Worm (Caenorhabditis elegans): ENCODE results near the gene T01H3.2.

The T01H3.2 gene

ce11 chrII:7825107-7825506 is 52.7 kb downstream of the T01H3.2 start, which contains the start of gene srw-62:
TSS of gene srw-62 (plus strand) at chrII:7825407.
- no peak for TF ChIP-seq mab-5 (tag; optimal IDR thresholded peaks at IDR 0.05)
- no peak for TF ChIP-seq nhr-12 (tag; optimal IDR thresholded peaks at IDR 0.05)
- TF ChIP-seq skn-1 (tag; optimal IDR thresholded peaks at IDR 0.05), result no peak
- no peak for TF ChIP-seq ceh-16 (tag; optimal IDR thresholded peaks at IDR 0.05)
- TF ChIP-seq unc-62 (GFP tag; optimal IDR thresholded peaks at IDR 0.05), result no peak
- no peak for TF ChIP-seq ztf-4 (tag; optimal IDR thresholded peaks at IDR 0.05)
- TF ChIP-seq unc-55 (GFP tag; optimal IDR thresholded peaks at IDR 0.05), result no peak
- TF ChIP-seq ztf-1 (GFP tag; conservative IDR thresholded peaks at IDR 0.05), result no peak
- no peak for TF ChIP-seq ZK546.5 (tag; optimal IDR thresholded peaks at IDR 0.05)
- TF ChIP-seq ceh-82 (tag; optimal IDR thresholded peaks at IDR 0.05), result no peak
- TF ChIP-seq sma-9 (GFP tag; optimal IDR thresholded peaks at IDR 0.05), result no peak
- TF ChIP-seq sma-9 (tag; optimal IDR thresholded peaks at IDR 0.05), result no peak
- no peak for TF ChIP-seq nhr-237 (tag; optimal IDR thresholded peaks at IDR 0.05)
- no peak for TF ChIP-seq mbf-1 (tag; optimal IDR thresholded peaks at IDR 0.05)
- TF ChIP-seq fos-1 (tag; optimal IDR thresholded peaks at IDR 0.05), result no peak
- no peak for TF ChIP-seq nhr-129 (tag; optimal IDR thresholded peaks at IDR 0.05)
- no peak for TF ChIP-seq mdl-1 (tag; optimal IDR thresholded peaks at IDR 0.05)
- TF ChIP-seq snpc-4 (tag; optimal IDR thresholded peaks at IDR 0.05), result no peak
- TF ChIP-seq blmp-1 (tag; optimal IDR thresholded peaks at IDR 0.05; ENCODE audit: insufficient read depth), result no peak

Measured in whole organism, L2 larva.